Fruit fly (Drosophila melanogaster): ENCODE measurements around the gene gnu.

The gnu gene

dm6 chr3L:14789676-14790075 lies 13.5 kb downstream of the gnu start, which contains the start of gene Helz (continued):
- TF ChIP-seq Vsx1 (GFP tag; optimal IDR thresholded peaks at IDR 0.05) (peak; percentile 20), Nf-YA (GFP tag; IDR thresholded peaks at IDR 0.05) (no peak), CG43689 (GFP tag; IDR thresholded peaks at IDR 0.05) (no peak), gsb-n (tag; optimal IDR thresholded peaks at IDR 0.05) (no peak), ase (GFP tag; IDR thresholded peaks at IDR 0.05) (no peak), CG8359 (GFP tag; optimal IDR thresholded peaks at IDR 0.05; ENCODE audit: borderline replicate concordance) (no peak), hth (optimal IDR thresholded peaks at IDR 0.05) (no peak), p53 (GFP tag; optimal IDR thresholded peaks at IDR 0.05) (no peak), tna (GFP tag; IDR thresholded peaks at IDR 0.05; ENCODE audit: partially characterized antibody) (no peak), GATAe (GFP tag; conservative IDR thresholded peaks at IDR 0.05) (no peak), CG8089 (GFP tag; optimal IDR thresholded peaks at IDR 0.05) (no peak), CG13424 (tag; optimal IDR thresholded peaks at IDR 0.05) (no peak), Xbp1 (GFP tag; optimal IDR thresholded peaks at IDR 0.05) (peak; percentile 33), CG17328 (GFP tag; IDR thresholded peaks at IDR 0.05) (no peak), CG7271 (tag; optimal IDR thresholded peaks at IDR 0.05) (no peak), CG34422 (GFP tag; IDR thresholded peaks at IDR 0.05) (no peak), Poxn (GFP tag; IDR thresholded peaks at IDR 0.05) (no peak), CG7745 (tag; optimal IDR thresholded peaks at IDR 0.05) (no peak), dmrt11E (tag; optimal IDR thresholded peaks at IDR 0.05) (no peak), HmgZ (tag; optimal IDR thresholded peaks at IDR 0.05) (peak; percentile 39), CG17802 (tag; optimal IDR thresholded peaks at IDR 0.05) (no peak), CG4820 (GFP tag; optimal IDR thresholded peaks at IDR 0.05) (no peak), fd3F (GFP tag; optimal IDR thresholded peaks at IDR 0.05) (no peak), CG16813 (GFP tag; IDR thresholded peaks at IDR 0.05; ENCODE audit: partially characterized antibody) (no peak), salm (tag; optimal IDR thresholded peaks at IDR 0.05) (no peak), PHDP (tag; optimal IDR thresholded peaks at IDR 0.05) (no peak), CG4404 (GFP tag; IDR thresholded peaks at IDR 0.05) (no peak), MTF-1 (GFP tag; optimal IDR thresholded peaks at IDR 0.05; ENCODE audit: borderline replicate concordance) (no peak), CG1024 (GFP tag; IDR thresholded peaks at IDR 0.05) (no peak), da (GFP tag; optimal IDR thresholded peaks at IDR 0.05) (no peak), maf-S (GFP tag; optimal IDR thresholded peaks at IDR 0.05) (no peak), prd (optimal IDR thresholded peaks at IDR 0.05) (no peak), prd (GFP tag; IDR thresholded peaks at IDR 0.05) (no peak), CG16779 (GFP tag; IDR thresholded peaks at IDR 0.05) (no peak), wek (GFP tag; optimal IDR thresholded peaks at IDR 0.05) (no peak), vvl (GFP tag; IDR thresholded peaks at IDR 0.05) (peak; percentile 21; the same call in 1 of the 2 replicates), Sry-δ (GFP tag; optimal IDR thresholded peaks at IDR 0.05) (no peak), CG15269 (tag; optimal IDR thresholded peaks at IDR 0.05) (no peak), Sry-β (GFP tag; optimal IDR thresholded peaks at IDR 0.05) (no peak), Aef1 (GFP tag; IDR thresholded peaks at IDR 0.05) (no peak), CG18764 (GFP tag; optimal IDR thresholded peaks at IDR 0.05) (no peak), MESR4 (GFP tag; optimal IDR thresholded peaks at IDR 0.05) (no peak), pros (GFP tag; optimal IDR thresholded peaks at IDR 0.05) (no peak), CrebB (tag; optimal IDR thresholded peaks at IDR 0.05) (no peak), slbo (GFP tag; IDR thresholded peaks at IDR 0.05) (peak; percentile 75), CG2199 (GFP tag; IDR thresholded peaks at IDR 0.05) (no peak), CG15696 (tag; optimal IDR thresholded peaks at IDR 0.05) (no peak)

Measured in whole organism, embryonic.